Worm (Caenorhabditis elegans) whole organism, L3 larva: ENCODE results near the gene C08F11.3.

Experiments
- R02D3.7 ChIP-seq: fragments of 150-350 bp; optimal IDR thresholded peaks from 2 replicates; lab custom pipeline; 2014; ENCODE audit warnings: missing biosample characterization, missing genetic modification characterization
- aly-2 ChIP-seq: fragments of 150-350 bp; optimal IDR thresholded peaks from 2 replicates; lab custom pipeline; 2014; ENCODE audit warnings: missing biosample characterization, missing genetic modification characterization
- ceh-28 ChIP-seq: fragments of 150-350 bp; optimal IDR thresholded peaks from 2 replicates; lab custom pipeline; 2014; ENCODE audit warnings: missing biosample characterization, missing genetic modification reagents, missing genetic modification characterization
- ceh-82 ChIP-seq: fragments of 150-350 bp; optimal IDR thresholded peaks from 2 replicates; lab custom pipeline; 2014; ENCODE audit warnings: missing biosample characterization, missing genetic modification characterization
- ceh-9 ChIP-seq: sonication (generic microtip); optimal IDR thresholded peaks from 2 replicates; lab custom pipeline; 2018; ENCODE audit warnings: missing biosample characterization, missing genetic modification characterization
- daf-12 ChIP-seq: fragments of 150-350 bp; optimal IDR thresholded peaks from 2 replicates; lab custom pipeline; 2014; ENCODE audit warnings: missing biosample characterization, missing genetic modification reagents, missing genetic modification characterization
- egl-5 ChIP-seq: fragments of 150-350 bp; optimal IDR thresholded peaks from 2 replicates; lab custom pipeline; 2017; ENCODE audit warnings: missing biosample characterization, missing genetic modification reagents, missing genetic modification characterization, inconsistent platforms
- elt-1 ChIP-seq: fragments of 150-350 bp; optimal IDR thresholded peaks from 2 replicates; lab custom pipeline; 2014; ENCODE audit warnings: missing biosample characterization, missing genetic modification characterization
- elt-2 ChIP-seq: sonication (generic microtip); optimal IDR thresholded peaks from 2 replicates; lab custom pipeline; 2016; ENCODE audit warnings: missing genetic modification reagents, mild to moderate bottlenecking, missing genetic modification characterization, missing compliant biosample characterization
- fkh-10 ChIP-seq: sonication (generic microtip); optimal IDR thresholded peaks from 2 replicates; lab custom pipeline; 2017; ENCODE audit warnings: missing biosample characterization, missing genetic modification reagents, missing genetic modification characterization
- fkh-2 ChIP-seq: fragments of 150-350 bp; optimal IDR thresholded peaks from 2 replicates; lab custom pipeline; 2014; ENCODE audit warnings: missing biosample characterization, missing genetic modification reagents, missing genetic modification characterization
- fos-1 ChIP-seq: fragments of 150-350 bp; optimal IDR thresholded peaks from 2 replicates; lab custom pipeline; 2014; ENCODE audit warnings: missing biosample characterization, missing genetic modification characterization
- jun-1 ChIP-seq: fragments of 150-350 bp; optimal IDR thresholded peaks from 2 replicates; lab custom pipeline; 2014; ENCODE audit warnings: missing biosample characterization, missing genetic modification reagents, missing genetic modification characterization
- lin-39 ChIP-seq: fragments of 150-350 bp; optimal IDR thresholded peaks from 2 replicates; lab custom pipeline; 2018; ENCODE audit warnings: missing biosample characterization, missing genetic modification reagents, missing genetic modification characterization
- mml-1 ChIP-seq: fragments of 150-350 bp; sonication (generic microtip); optimal IDR thresholded peaks from 3 replicates; lab custom pipeline; 2014; ENCODE audit warnings: missing biosample characterization, missing genetic modification characterization
- nfya-1 ChIP-seq: sonication (generic microtip); optimal IDR thresholded peaks from 2 replicates; lab custom pipeline; 2017; ENCODE audit warnings: missing genetic modification characterization, mild to moderate bottlenecking, missing compliant biosample characterization, antibody characterized with exemption, moderate library complexity; ENCODE audit not compliant: insufficient read depth
- nhr-12 ChIP-seq: fragments of 150-350 bp; optimal IDR thresholded peaks from 2 replicates; lab custom pipeline; 2014; ENCODE audit warnings: missing biosample characterization, missing genetic modification characterization
- nhr-23 ChIP-seq: fragments of 150-350 bp; optimal IDR thresholded peaks from 2 replicates; lab custom pipeline; 2014; ENCODE audit warnings: missing biosample characterization, missing genetic modification reagents, missing genetic modification characterization
- nhr-43 ChIP-seq: sonication (generic microtip); optimal IDR thresholded peaks from 2 replicates; lab custom pipeline; 2016; ENCODE audit warnings: mild to moderate bottlenecking, missing genetic modification characterization, missing compliant biosample characterization; ENCODE audit not compliant: poor library complexity, severe bottlenecking
- nhr-67 ChIP-seq: fragments of 150-350 bp; optimal IDR thresholded peaks from 2 replicates; lab custom pipeline; 2014; ENCODE audit warnings: missing biosample characterization, missing genetic modification characterization
- nhr-76 ChIP-seq: fragments of 150-350 bp; sonication (generic microtip); optimal IDR thresholded peaks from 5 replicates; lab custom pipeline; 2014; ENCODE audit warnings: missing biosample characterization, missing genetic modification characterization
- nhr-77 ChIP-seq: fragments of 150-350 bp; optimal IDR thresholded peaks from 2 replicates; lab custom pipeline; 2014; ENCODE audit warnings: missing biosample characterization, missing genetic modification characterization
- pha-4 ChIP-seq: fragments of 150-350 bp; optimal IDR thresholded peaks from 2 replicates; lab custom pipeline; 2014; ENCODE audit warnings: missing biosample characterization, missing genetic modification reagents, missing genetic modification characterization
- pqm-1 ChIP-seq: fragments of 150-350 bp; optimal IDR thresholded peaks from 2 replicates; lab custom pipeline; 2017; ENCODE audit warnings: missing biosample characterization, missing genetic modification characterization, inconsistent platforms
- skn-1 ChIP-seq: fragments of 150-350 bp; optimal IDR thresholded peaks from 2 replicates; lab custom pipeline; 2014; ENCODE audit warnings: missing biosample characterization, missing genetic modification characterization
- snpc-4 ChIP-seq: fragments of 150-350 bp; optimal IDR thresholded peaks from 2 replicates; lab custom pipeline; 2014; ENCODE audit warnings: missing biosample characterization, missing genetic modification characterization
- tbx-2 ChIP-seq: sonication (generic microtip); optimal IDR thresholded peaks from 2 replicates; lab custom pipeline; 2016; ENCODE audit warnings: mild to moderate bottlenecking, missing genetic modification characterization, missing compliant biosample characterization
- unc-39 ChIP-seq: sonication (generic microtip); optimal IDR thresholded peaks from 4 replicates; lab custom pipeline; 2017; ENCODE audit warnings: missing biosample characterization, missing genetic modification characterization
- zag-1 ChIP-seq: fragments of 150-350 bp; optimal IDR thresholded peaks from 2 replicates; lab custom pipeline; 2014; ENCODE audit warnings: missing biosample characterization, missing genetic modification characterization
- ztf-4 ChIP-seq: fragments of 150-350 bp; optimal IDR thresholded peaks from 2 replicates; lab custom pipeline; 2014; ENCODE audit warnings: missing biosample characterization, missing genetic modification characterization

Gene C08F11.3

ce11 chrIV:13600643-13601042 is 18.7 kb upstream of the C08F11.3 start:
- TF ChIP-seq snpc-4 (tag; lab: Kevin White, UChicago) = peak; percentile 70
- TF ChIP-seq mml-1 = no peak

ce11 chrIV:13601428-13601827 is 17.9 kb upstream of the C08F11.3 start:
- TF ChIP-seq ztf-4 (tag; lab: Kevin White, UChicago) (no peak), snpc-4 (tag; lab: Kevin White, UChicago) (peak; percentile 40)
- TF ChIP-seq, all 47 proteins: peak for 1

ce11 chrIV:13601973-13602669 is 17.2 kb upstream of the C08F11.3 start, which contains the start of gene Y45F10B.59:
Gene Y45F10B.59 (plus strand): TSS chrIV:13602619.
- TF ChIP-seq snpc-4 (tag; lab: Kevin White, UChicago) (peak; percentile 6), unc-39 (tag; lab: Kevin White, UChicago) (no peak)
- TF ChIP-seq, all 47 proteins: peak for 1

DNA sequence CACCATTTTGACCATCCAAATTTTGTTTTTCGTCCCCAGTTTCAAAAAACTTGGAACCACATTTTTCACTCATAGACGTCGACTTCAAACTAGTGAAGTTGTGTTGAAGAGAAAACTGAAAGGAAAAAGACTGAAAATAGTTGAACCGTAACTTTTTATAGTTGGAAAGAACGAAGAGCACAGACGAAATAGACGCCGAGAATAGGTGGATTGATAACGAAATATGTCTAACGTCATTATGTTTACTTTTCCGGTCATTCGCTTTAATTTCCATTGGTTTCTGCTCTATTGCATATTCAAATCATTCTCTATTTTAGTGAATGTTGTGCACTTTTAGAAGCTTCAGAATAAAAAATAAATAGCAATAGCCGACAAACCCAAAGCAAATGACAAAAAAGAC is 9.5 kb upstream of the C08F11.3 start, which contains the start of gene C08F11.13:
Gene C08F11.13 (minus strand): TSS at position 138 of the 400 bp plus-strand sequence.
- TF ChIP-seq nhr-43 (tag; lab: Kevin White, UChicago) (no peak), pqm-1 (tag; lab: Kevin White, UChicago) (peak; percentile 82), pha-4 (tag; lab: Kevin White, UChicago) (peak; percentile 60), elt-2 (peak; percentile 69), lin-39 (no peak), ceh-82 (tag; lab: Kevin White, UChicago) (no peak), jun-1 (tag; lab: Kevin White, UChicago) (peak; percentile 0)
- TF ChIP-seq, all 47 proteins: peak for 4

- TF ChIP-seq egl-5 (tag; lab: Kevin White, UChicago) (no peak), nhr-76 (no peak), nhr-77 (tag; lab: Kevin White, UChicago) (no peak), nhr-23 (tag; lab: Kevin White, UChicago) (no peak), elt-1 (tag; lab: Kevin White, UChicago) (no peak), nfya-1 (tag; lab: Kevin White, UChicago) (no peak), zag-1 (tag; lab: Kevin White, UChicago) (no peak), tbx-2 (tag; lab: Kevin White, UChicago) (no peak), fkh-10 (GFP tag; lab: Kevin White, UChicago) (no peak), mml-1 (no peak)
These were observed 4.2 kb downstream of the C08F11.3 start, which contains the start of gene C08F11.1 for ce11 chrIV:13623533-13623932. Gene C08F11.1 (plus strand): TSS chrIV:13623833.

DNA sequence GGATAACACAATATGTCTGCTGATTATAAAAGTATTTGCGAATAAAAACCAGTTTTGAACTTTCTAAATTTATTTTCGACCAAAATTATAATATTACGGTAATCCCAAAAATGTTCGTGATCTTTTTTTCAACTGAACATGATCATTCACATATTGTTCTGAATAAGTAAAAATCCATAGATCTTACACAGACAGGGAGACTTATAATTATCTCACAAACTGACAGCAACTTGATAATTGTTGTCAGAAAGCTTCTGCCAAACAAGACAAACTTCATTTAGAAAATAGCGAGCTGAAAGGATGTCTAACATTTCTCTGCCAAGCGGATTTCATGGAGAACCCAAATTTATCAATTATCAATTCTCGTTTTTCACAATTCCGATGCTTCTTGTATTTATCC is 7.2 kb downstream of the C08F11.3 start, which contains the start of gene sru-21:
Gene sru-21 (plus strand): TSS at position 301 of the 400 bp plus-strand sequence.
- TF ChIP-seq nfya-1 (tag; lab: Kevin White, UChicago) (no peak), fos-1 (tag; lab: Kevin White, UChicago) (no peak), fkh-2 (no peak), nhr-67 (tag; lab: Kevin White, UChicago) (no peak), aly-2 (tag; lab: Kevin White, UChicago) (no peak), egl-5 (tag; lab: Kevin White, UChicago) (no peak)

DNA sequence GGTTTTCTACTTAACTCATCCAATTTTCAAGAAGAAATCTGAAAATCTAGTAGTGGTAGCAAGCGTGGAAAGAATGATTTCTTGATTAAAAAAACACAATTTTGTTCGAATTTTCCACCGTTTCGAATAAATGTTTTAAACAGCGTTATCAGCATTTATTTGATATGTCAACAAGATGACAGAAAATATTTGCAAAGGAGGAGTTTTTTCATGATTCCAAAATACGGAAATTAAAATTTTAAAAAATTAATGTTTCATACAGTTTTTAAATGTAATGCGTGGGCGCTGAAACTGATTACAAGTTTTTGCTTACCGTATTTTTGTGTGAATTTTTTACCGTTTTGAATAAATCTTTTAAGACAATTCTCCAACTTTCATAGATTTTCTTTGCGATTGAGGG is 13.3 kb downstream of the C08F11.3 start:
- no peak for TF ChIP-seq egl-5 (tag; lab: Kevin White, UChicago)
- TF ChIP-seq pha-4 (tag; lab: Kevin White, UChicago) = peak; percentile 22

DNA sequence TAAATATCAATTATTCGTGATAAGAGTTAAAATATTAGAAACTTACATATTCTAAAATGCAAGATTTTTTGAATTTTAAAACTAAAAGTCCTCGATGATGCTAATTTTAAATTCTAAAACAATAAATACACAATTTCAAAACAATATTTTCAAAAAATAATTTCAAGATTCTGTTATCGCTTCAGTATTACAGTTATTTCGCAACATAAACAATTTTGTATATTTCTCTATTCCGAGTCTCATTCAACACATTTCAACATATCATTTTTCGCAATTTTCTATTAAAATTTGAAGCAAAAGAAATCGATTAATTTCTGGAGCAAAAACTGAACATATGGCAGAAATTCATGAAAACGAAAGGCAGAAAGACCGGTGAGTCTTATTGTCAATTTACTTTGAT is 13.9 kb downstream of the C08F11.3 start, which contains the start of gene fbxa-98:
Gene fbxa-98 (plus strand): TSS at position 243 of the 400 bp plus-strand sequence.
- TF ChIP-seq daf-12 (tag; lab: Kevin White, UChicago) (no peak), aly-2 (tag; lab: Kevin White, UChicago) (no peak), nhr-12 (tag; lab: Kevin White, UChicago) (no peak), R02D3.7 (tag; lab: Kevin White, UChicago) (no peak), snpc-4 (tag; lab: Kevin White, UChicago) (no peak), ceh-9 (tag; lab: Kevin White, UChicago) (no peak), skn-1 (tag; lab: Kevin White, UChicago) (no peak), ceh-28 (tag; lab: Kevin White, UChicago) (no peak)
